Fruit fly (Drosophila melanogaster): ENCODE results near the gene CG13361.

dm6 chrX:709495-709894 lies 44.0 kb downstream of the CG13361 start:
- TF ChIP-seq Sox15 (GFP tag; optimal IDR thresholded peaks at IDR 0.05) (no peak), CG8632 (GFP tag; optimal IDR thresholded peaks at IDR 0.05) (no peak), Blimp-1 (GFP tag; optimal IDR thresholded peaks at IDR 0.05) (no peak), net (GFP tag; optimal IDR thresholded peaks at IDR 0.05) (no peak), CG8319 (GFP tag; optimal IDR thresholded peaks at IDR 0.05) (no peak), CG31627 (GFP tag; optimal IDR thresholded peaks at IDR 0.05) (no peak), eg (GFP tag; IDR thresholded peaks at IDR 0.05) (no peak), pdm3 (GFP tag; optimal IDR thresholded peaks at IDR 0.05) (no peak), CG8119 (GFP tag; IDR thresholded peaks at IDR 0.05) (no peak), CG3919 (GFP tag; optimal IDR thresholded peaks at IDR 0.05) (no peak), Sox102F (GFP tag; optimal IDR thresholded peaks at IDR 0.05) (no peak), Met (GFP tag; optimal IDR thresholded peaks at IDR 0.05) (no peak)
